Worm (Caenorhabditis elegans) whole organism, L1 larva: ENCODE data around the gene enol-1.

Source experiments
- aly-2 ChIP-seq: fragments of 150-350 bp; optimal IDR thresholded peaks from 2 replicates; lab custom pipeline; 2014; ENCODE audit warnings: missing biosample characterization, missing genetic modification characterization
- ama-1 ChIP-seq: fragments of 150-350 bp; optimal IDR thresholded peaks from 2 replicates; lab custom pipeline; 2014
- ceh-8 ChIP-seq: fragments of 200-800 bp; sonication (Bioruptor generic); optimal IDR thresholded peaks from 2 replicates; lab custom pipeline; 2018; ENCODE audit warnings: mild to moderate bottlenecking, missing genetic modification characterization, moderate library complexity, missing compliant biosample characterization
- ceh-90 ChIP-seq: sonication (generic microtip); optimal IDR thresholded peaks from 2 replicates; lab custom pipeline; 2016; ENCODE audit warnings: missing genetic modification characterization, missing compliant biosample characterization
- dpl-1 ChIP-seq, 3 experiments: fragments of 150-350 bp in 2 of 3; sonication (generic microtip) in 1 of 3; optimal IDR thresholded peaks; 2 replicates each; lab custom pipeline; 2014 to 2017; ENCODE audit warnings: missing biosample characterization in 3 of 3, missing genetic modification characterization in 3 of 3, missing genetic modification reagents in 3 of 3
- dsc-1 ChIP-seq: sonication (generic microtip); optimal IDR thresholded peaks from 2 replicates; lab custom pipeline; 2016; ENCODE audit warnings: mild to moderate bottlenecking, missing genetic modification characterization, missing compliant biosample characterization
- efl-1 ChIP-seq, 4 experiments: fragments of 150-350 bp; optimal IDR thresholded peaks in 3 of 4; peaks in 1 of 4; 1 replicate in 1 of 4; 2 replicates in 3 of 4; lab custom pipeline; 2014; ENCODE audit warnings: missing biosample characterization in 2 of 4, missing genetic modification characterization in 2 of 4, missing genetic modification reagents in 2 of 4
- fkh-4 ChIP-seq: sonication (generic microtip); optimal IDR thresholded peaks from 2 replicates; lab custom pipeline; 2016; ENCODE audit warnings: missing compliant biosample characterization, missing genetic modification characterization, borderline replicate concordance
- hlh-17 ChIP-seq: fragments of 200-800 bp; sonication (Bioruptor generic); optimal IDR thresholded peaks from 2 replicates; lab custom pipeline; 2018; ENCODE audit warnings: missing genetic modification characterization, mild to moderate bottlenecking, missing compliant biosample characterization, moderate library complexity, borderline replicate concordance
- hpl-2 ChIP-seq: fragments of 150-350 bp; optimal IDR thresholded peaks from 2 replicates; lab custom pipeline; 2014; ENCODE audit warnings: missing biosample characterization, missing genetic modification reagents, missing genetic modification characterization
- irx-1 ChIP-seq: sonication (generic microtip); optimal IDR thresholded peaks from 2 replicates; lab custom pipeline; 2016; ENCODE audit warnings: missing genetic modification characterization, missing compliant biosample characterization
- isw-1 ChIP-seq: fragments of 200-800 bp; sonication (Bioruptor generic); IDR thresholded peaks from 2 replicates; pipeline ENCODE4 v1.3.6; 2022; ENCODE audit warnings: missing genetic modification characterization, missing compliant biosample characterization
- lin-13 ChIP-seq: fragments of 150-350 bp; optimal IDR thresholded peaks from 2 replicates; lab custom pipeline; 2014; ENCODE audit warnings: missing biosample characterization, missing genetic modification reagents, missing genetic modification characterization
- lin-14 ChIP-seq: fragments of 200-800 bp; sonication (Bioruptor generic); optimal IDR thresholded peaks from 2 replicates; lab custom pipeline; 2018; ENCODE audit warnings: mild to moderate bottlenecking, missing genetic modification characterization, moderate library complexity, missing compliant biosample characterization
- lin-15B ChIP-seq: fragments of 150-350 bp; sonication (generic microtip); optimal IDR thresholded peaks from 3 replicates; lab custom pipeline; 2014; ENCODE audit warnings: missing biosample characterization, missing genetic modification characterization
- lin-35 ChIP-seq, 2 experiments: fragments of 150-350 bp; optimal IDR thresholded peaks; 2 replicates each; lab custom pipeline; 2014; ENCODE audit warnings: missing biosample characterization in 2 of 2, missing genetic modification characterization in 2 of 2, missing genetic modification reagents in 2 of 2
- lin-39 ChIP-seq: fragments of 150-350 bp; optimal IDR thresholded peaks from 2 replicates; lab custom pipeline; 2014; ENCODE audit warnings: missing biosample characterization, missing genetic modification reagents, missing genetic modification characterization
- lir-3 ChIP-seq: sonication (generic microtip); optimal IDR thresholded peaks from 2 replicates; lab custom pipeline; 2016; ENCODE audit warnings: mild to moderate bottlenecking, missing genetic modification characterization, moderate library complexity, missing compliant biosample characterization; ENCODE audit not compliant: poor library complexity
- lsy-2 ChIP-seq, 2 experiments: fragments of 150-350 bp; optimal IDR thresholded peaks; 2 replicates each; lab custom pipeline; 2014; ENCODE audit warnings: missing biosample characterization in 2 of 2, missing genetic modification characterization in 2 of 2
- mab-9 ChIP-seq: fragments of 200-800 bp; sonication (Bioruptor generic); IDR thresholded peaks from 2 replicates; pipeline ENCODE4 v1.3.6; 2022; ENCODE audit warnings: missing genetic modification reagents, missing genetic modification characterization, missing compliant biosample characterization
- mep-1 ChIP-seq: fragments of 150-350 bp; optimal IDR thresholded peaks from 2 replicates; lab custom pipeline; 2014; ENCODE audit warnings: missing biosample characterization, missing genetic modification characterization
- nhr-19 ChIP-seq: fragments of 200-800 bp; sonication (Bioruptor generic); conservative IDR thresholded peaks from 2 replicates; pipeline ENCODE4 v1.3.6; 2022; ENCODE audit warnings: missing genetic modification characterization, missing compliant biosample characterization
- nhr-237 ChIP-seq: fragments of 150-350 bp; optimal IDR thresholded peaks from 2 replicates; lab custom pipeline; 2014; ENCODE audit warnings: missing biosample characterization, missing genetic modification characterization
- nhr-28 ChIP-seq: fragments of 150-350 bp; optimal IDR thresholded peaks from 2 replicates; lab custom pipeline; 2014; ENCODE audit warnings: missing biosample characterization, missing genetic modification characterization
- nhr-47 ChIP-seq: sonication (generic microtip); optimal IDR thresholded peaks from 2 replicates; lab custom pipeline; 2016; ENCODE audit warnings: mild to moderate bottlenecking, missing genetic modification characterization, moderate library complexity, missing compliant biosample characterization
- nhr-71 ChIP-seq: sonication (generic microtip); optimal IDR thresholded peaks from 2 replicates; lab custom pipeline; 2016; ENCODE audit warnings: mild to moderate bottlenecking, missing genetic modification characterization, moderate library complexity, missing compliant biosample characterization
- nhr-84 ChIP-seq: sonication (generic microtip); optimal IDR thresholded peaks from 2 replicates; lab custom pipeline; 2017; ENCODE audit warnings: missing biosample characterization, missing genetic modification characterization
- nhr-90 ChIP-seq: sonication (generic microtip); optimal IDR thresholded peaks from 2 replicates; lab custom pipeline; 2016; ENCODE audit warnings: mild to moderate bottlenecking, missing genetic modification characterization, missing compliant biosample characterization; ENCODE audit not compliant: poor library complexity
- rnt-1 ChIP-seq: sonication (generic microtip); optimal IDR thresholded peaks from 2 replicates; lab custom pipeline; 2016; ENCODE audit warnings: mild to moderate bottlenecking, missing genetic modification characterization, moderate library complexity, missing compliant biosample characterization
- snpc-4 ChIP-seq: fragments of 150-350 bp; optimal IDR thresholded peaks from 2 replicates; lab custom pipeline; 2014; ENCODE audit warnings: missing biosample characterization, missing genetic modification characterization
- snu-23 ChIP-seq: sonication (generic microtip); optimal IDR thresholded peaks from 2 replicates; lab custom pipeline; 2016; ENCODE audit warnings: missing genetic modification characterization, missing compliant biosample characterization
- sptf-1 ChIP-seq: fragments of 150-350 bp; optimal IDR thresholded peaks from 2 replicates; lab custom pipeline; 2014; ENCODE audit warnings: missing biosample characterization, missing genetic modification characterization
- sup-37 ChIP-seq: fragments of 200-800 bp; sonication (Bioruptor generic); optimal IDR thresholded peaks from 2 replicates; lab custom pipeline; 2018; ENCODE audit warnings: mild to moderate bottlenecking, missing genetic modification characterization, missing compliant biosample characterization
- swsn-7 ChIP-seq: sonication (generic microtip); optimal IDR thresholded peaks from 2 replicates; lab custom pipeline; 2016; ENCODE audit warnings: missing genetic modification characterization, missing compliant biosample characterization
- unc-130 ChIP-seq: fragments of 150-350 bp; optimal IDR thresholded peaks from 2 replicates; lab custom pipeline; 2017; ENCODE audit warnings: missing biosample characterization, missing genetic modification characterization, inconsistent platforms
- xbp-1 ChIP-seq: sonication (generic microtip); optimal IDR thresholded peaks from 2 replicates; lab custom pipeline; 2016; ENCODE audit warnings: missing genetic modification characterization, missing compliant biosample characterization
- ztf-11 ChIP-seq, 2 experiments: sonication (generic microtip); optimal IDR thresholded peaks; 2 replicates each; lab custom pipeline; 2016 to 2017; ENCODE audit warnings: missing genetic modification characterization in 2 of 2, missing biosample characterization in 1 of 2, missing compliant biosample characterization in 1 of 2

Gene enol-1

ce11 chrII:8959081-8959480, 28.3 kb downstream of the enol-1 start (continued):
- TF ChIP-seq nhr-47, result peak; percentile 22
- TF ChIP-seq dpl-1 (GFP tag; optimal IDR thresholded peaks at IDR 0.05; lab: Kevin White, UChicago), result peak in 1 of 3 experiments; percentile 14

- TF ChIP-seq hpl-2 (no peak), dsc-1 (tag; lab: Kevin White, UChicago) (peak; percentile 1)
Observed at ce11 chrII:8960414-8960813, 29.6 kb downstream of the enol-1 start, which contains the start of gene cal-2. cal-2 (plus strand) TSS chrII:8960714.

ce11 chrII:8961450-8961849, 30.7 kb downstream of the enol-1 start:
- TF ChIP-seq nhr-237 (tag; lab: Kevin White, UChicago) (no peak), nhr-71 (tag; lab: Kevin White, UChicago) (peak; percentile 15), snpc-4 (tag; lab: Kevin White, UChicago) (no peak), rnt-1 (tag; lab: Kevin White, UChicago) (peak; percentile 62), sup-37 (GFP tag; lab: Kevin White, UChicago) (no peak), efl-1 (optimal IDR thresholded peaks at IDR 0.05; lab: Kevin White, UChicago) (no peak), efl-1 (GFP tag; optimal IDR thresholded peaks at IDR 0.05 in 1 of 2; lab: Kevin White, UChicago) (peak in 1 of 2 experiments; percentile 65), ama-1 (lab: Kevin White, UChicago) (peak; percentile 9), unc-130 (peak; percentile 42), lin-14 (GFP tag; lab: Kevin White, UChicago) (peak; percentile 42)

- TF ChIP-seq unc-130 (peak; percentile 29), lsy-2 (tag; optimal IDR thresholded peaks at IDR 0.05; lab: Kevin White, UChicago) (peak; percentile 7 to 48), mab-9 (GFP tag; lab: Robert Waterston, UW) (no peak), aly-2 (tag; lab: Kevin White, UChicago) (peak; percentile 53), fkh-4 (tag; lab: Kevin White, UChicago) (peak; percentile 62), nhr-47 (peak; percentile 23), snu-23 (GFP tag; lab: Kevin White, UChicago) (peak; percentile 46), dpl-1 (GFP tag; optimal IDR thresholded peaks at IDR 0.05; lab: Kevin White, UChicago) (peak in 1 of 3 experiments; percentile 1), mep-1 (tag; lab: Kevin White, UChicago) (peak; percentile 22), lin-15B (tag; lab: Kevin White, UChicago) (no peak), ceh-90 (no peak), rnt-1 (tag; lab: Kevin White, UChicago) (peak; percentile 71), nhr-71 (tag; lab: Kevin White, UChicago) (peak; percentile 74), nhr-28 (tag; lab: Kevin White, UChicago) (no peak), swsn-7 (tag; lab: Kevin White, UChicago) (peak; percentile 21), lin-14 (GFP tag; lab: Kevin White, UChicago) (peak; percentile 94), nhr-84 (tag; lab: Kevin White, UChicago) (no peak), efl-1 (optimal IDR thresholded peaks at IDR 0.05; lab: Kevin White, UChicago) (peak; percentile 9 to 12), efl-1 (GFP tag; optimal IDR thresholded peaks at IDR 0.05 in 1 of 2; lab: Kevin White, UChicago) (peak in 1 of 2 experiments; percentile 54), dsc-1 (tag; lab: Kevin White, UChicago) (peak; percentile 84), lin-35 (GFP tag; optimal IDR thresholded peaks at IDR 0.05; lab: Kevin White, UChicago) (peak in 1 of 2 experiments; percentile 24), lin-39 (tag; lab: Kevin White, UChicago) (peak; percentile 45), nhr-19 (GFP tag; lab: Robert Waterston, UW) (peak; percentile 54), lir-3 (tag; lab: Kevin White, UChicago) (no peak)
Observed at ce11 chrII:8962206-8962605, 31.4 kb downstream of the enol-1 start.

- TF ChIP-seq lin-13 (GFP tag; lab: Kevin White, UChicago) (no peak), xbp-1 (no peak), ceh-8 (GFP tag; lab: Kevin White, UChicago) (no peak), nhr-84 (tag; lab: Kevin White, UChicago) (no peak), lir-3 (tag; lab: Kevin White, UChicago) (no peak), sptf-1 (no peak), irx-1 (tag; lab: Kevin White, UChicago) (no peak), efl-1 (optimal IDR thresholded peaks at IDR 0.05; lab: Kevin White, UChicago) (no peak), efl-1 (GFP tag; optimal IDR thresholded peaks at IDR 0.05 in 1 of 2; lab: Kevin White, UChicago) (no peak), ztf-11 (tag; optimal IDR thresholded peaks at IDR 0.05; lab: Kevin White, UChicago) (no peak), nhr-90 (no peak), hlh-17 (GFP tag; lab: Kevin White, UChicago) (no peak), isw-1 (GFP tag; lab: Robert Waterston, UW) (no peak), mep-1 (tag; lab: Kevin White, UChicago) (no peak), lin-14 (GFP tag; lab: Kevin White, UChicago) (no peak), snpc-4 (tag; lab: Kevin White, UChicago) (no peak), aly-2 (tag; lab: Kevin White, UChicago) (no peak)
- TF ChIP-seq, all 84 proteins: peak for 0
Observed at ce11 chrII:8964049-8964448, 33.3 kb downstream of the enol-1 start, which contains the start of gene sftd-3. sftd-3 (minus strand) TSS chrII:8964149.
